Worm (Caenorhabditis elegans) whole organism, young adult: Measurements from ENCODE around the gene cpg-8.

Source experiments
- B0019.2 ChIP-seq: fragments of 200-800 bp; sonication (Bioruptor generic); conservative IDR thresholded peaks from 2 replicates; pipeline ENCODE4 v1.3.6; 2022; ENCODE audit warnings: missing genetic modification reagents, missing genetic modification characterization, missing compliant biosample characterization
- B0261.1 ChIP-seq: sonication (generic microtip); optimal IDR thresholded peaks from 2 replicates; lab custom pipeline; 2016; ENCODE audit warnings: mild to moderate bottlenecking, missing genetic modification characterization, moderate library complexity, missing compliant biosample characterization
- C17E4.6 ChIP-seq: fragments of 200-800 bp; sonication (Bioruptor generic); IDR thresholded peaks from 2 replicates; pipeline ENCODE4 v1.3.6; 2022; ENCODE audit warnings: missing genetic modification reagents, missing genetic modification characterization, missing compliant biosample characterization
- F22D6.2 ChIP-seq: sonication (generic microtip); optimal IDR thresholded peaks from 2 replicates; lab custom pipeline; 2016; ENCODE audit warnings: mild to moderate bottlenecking, missing genetic modification characterization, missing compliant biosample characterization
- F33H1.4 ChIP-seq: fragments of 200-800 bp; sonication (Bioruptor generic); IDR thresholded peaks from 2 replicates; pipeline ENCODE4 v1.3.6; 2022; ENCODE audit warnings: missing genetic modification reagents, missing genetic modification characterization, missing compliant biosample characterization
- K11D2.4 ChIP-seq: fragments of 200-800 bp; sonication (Bioruptor generic); IDR thresholded peaks from 2 replicates; pipeline ENCODE4 v1.3.6; 2022; ENCODE audit warnings: missing genetic modification reagents, missing genetic modification characterization, missing compliant biosample characterization
- K12H6.12 ChIP-seq: fragments of 200-800 bp; sonication (Bioruptor generic); optimal IDR thresholded peaks from 2 replicates; lab custom pipeline; 2018; ENCODE audit warnings: mild to moderate bottlenecking, missing genetic modification characterization, missing compliant biosample characterization
- Y53G8AR.9 ChIP-seq: fragments of 200-800 bp; sonication (Bioruptor generic); conservative IDR thresholded peaks from 2 replicates; pipeline ENCODE4 v1.3.6; 2022; ENCODE audit warnings: missing genetic modification reagents, missing genetic modification characterization, missing compliant biosample characterization
- ZK185.1 ChIP-seq: sonication (generic microtip); optimal IDR thresholded peaks from 2 replicates; lab custom pipeline; 2016; ENCODE audit warnings: mild to moderate bottlenecking, missing genetic modification characterization, missing compliant biosample characterization; ENCODE audit not compliant: poor library complexity, severe bottlenecking
- ama-1 ChIP-seq, 3 experiments: fragments of 150-350 bp in 1 of 3; sonication (generic microtip) in 2 of 3; optimal IDR thresholded peaks; 2 replicates each; lab custom pipeline; 2014 to 2018; ENCODE audit warnings: missing biosample characterization in 2 of 3, missing genetic modification characterization in 2 of 3, missing genetic modification reagents in 2 of 3
- attf-5 ChIP-seq: fragments of 200-800 bp; sonication (Bioruptor generic); optimal IDR thresholded peaks from 2 replicates; lab custom pipeline; 2018; ENCODE audit warnings: mild to moderate bottlenecking, missing genetic modification characterization, missing compliant biosample characterization
- bed-2 ChIP-seq: fragments of 200-800 bp; sonication (Bioruptor generic); IDR thresholded peaks from 2 replicates; pipeline ENCODE4 v1.3.6; 2022; ENCODE audit warnings: missing genetic modification reagents, missing genetic modification characterization, missing compliant biosample characterization
- ccch-3 ChIP-seq: fragments of 200-800 bp; sonication (Bioruptor generic); optimal IDR thresholded peaks from 2 replicates; lab custom pipeline; 2018; ENCODE audit warnings: mild to moderate bottlenecking, missing genetic modification characterization, missing compliant biosample characterization
- cebp-2 ChIP-seq: fragments of 200-800 bp; sonication (Bioruptor generic); IDR thresholded peaks from 2 replicates; pipeline ENCODE4 v1.3.6; 2022; ENCODE audit warnings: missing genetic modification characterization, missing compliant biosample characterization
- dox-1 ChIP-seq: fragments of 200-800 bp; sonication (Bioruptor generic); IDR thresholded peaks from 2 replicates; pipeline ENCODE4 v1.3.6; 2022; ENCODE audit warnings: missing genetic modification reagents, missing genetic modification characterization, missing compliant biosample characterization
- dpff-1 ChIP-seq: sonication (generic microtip); optimal IDR thresholded peaks from 2 replicates; lab custom pipeline; 2017; ENCODE audit warnings: mild to moderate bottlenecking, missing genetic modification characterization, missing compliant biosample characterization
- egl-18 ChIP-seq: fragments of 200-800 bp; sonication (Bioruptor generic); IDR thresholded peaks from 2 replicates; pipeline ENCODE4 v1.3.6; 2022; ENCODE audit warnings: missing genetic modification reagents, missing genetic modification characterization, missing compliant biosample characterization
- egrh-3 ChIP-seq: fragments of 200-800 bp; sonication (Bioruptor generic); IDR thresholded peaks from 2 replicates; pipeline ENCODE4 v1.3.6; 2022; ENCODE audit warnings: missing genetic modification reagents, missing genetic modification characterization, missing compliant biosample characterization
- fkh-3 ChIP-seq: sonication (generic microtip); optimal IDR thresholded peaks from 2 replicates; lab custom pipeline; 2016; ENCODE audit warnings: mild to moderate bottlenecking, missing genetic modification characterization, missing compliant biosample characterization
- hmg-1.2 ChIP-seq: fragments of 200-800 bp; sonication (Bioruptor generic); IDR thresholded peaks from 2 replicates; pipeline ENCODE4 v1.3.6; 2022; ENCODE audit warnings: missing genetic modification reagents, missing genetic modification characterization, missing compliant biosample characterization
- lag-1 ChIP-seq: fragments of 200-800 bp; sonication (Bioruptor generic); IDR thresholded peaks from 2 replicates; pipeline ENCODE4 v1.3.6; 2022; ENCODE audit warnings: missing genetic modification reagents, missing genetic modification characterization, missing compliant biosample characterization
- lin-26 ChIP-seq: fragments of 200-800 bp; sonication (Bioruptor generic); IDR thresholded peaks from 2 replicates; pipeline ENCODE4 v1.3.6; 2022; ENCODE audit warnings: missing genetic modification reagents, missing genetic modification characterization, missing compliant biosample characterization
- lin-40 ChIP-seq: sonication (generic microtip); optimal IDR thresholded peaks from 2 replicates; lab custom pipeline; 2016; ENCODE audit warnings: missing genetic modification characterization, mild to moderate bottlenecking, missing compliant biosample characterization, missing genotype, missing genetic modification reagents
- lsl-1 ChIP-seq: fragments of 200-800 bp; sonication (Bioruptor generic); optimal IDR thresholded peaks from 2 replicates; lab custom pipeline; 2018; ENCODE audit warnings: mild to moderate bottlenecking, missing genetic modification characterization, moderate library complexity, missing compliant biosample characterization
- madf-3 ChIP-seq: fragments of 200-800 bp; sonication (Bioruptor generic); IDR thresholded peaks from 2 replicates; pipeline ENCODE4 v1.3.6; 2022; ENCODE audit warnings: missing genetic modification reagents, missing genetic modification characterization, missing compliant biosample characterization
- mcd-1 ChIP-seq: fragments of 200-800 bp; sonication (Bioruptor generic); IDR thresholded peaks from 2 replicates; pipeline ENCODE4 v1.3.6; 2022; ENCODE audit warnings: missing genetic modification reagents, missing genetic modification characterization, missing compliant biosample characterization
- pha-4 ChIP-seq: fragments of 150-350 bp; sonication (generic microtip); optimal IDR thresholded peaks from 2 replicates; lab custom pipeline; 2014; ENCODE audit warnings: missing biosample characterization, missing genetic modification reagents, missing genetic modification characterization
- unc-130 ChIP-seq: sonication (generic microtip); optimal IDR thresholded peaks from 2 replicates; lab custom pipeline; 2016; ENCODE audit warnings: missing genetic modification reagents, missing genetic modification characterization, missing compliant biosample characterization
- zfh-2 ChIP-seq: fragments of 200-800 bp; sonication (Bioruptor generic); conservative IDR thresholded peaks from 2 replicates; pipeline ENCODE4 v1.3.6; 2022; ENCODE audit warnings: missing genetic modification reagents, missing genetic modification characterization, missing compliant biosample characterization
- ztf-18 ChIP-seq: sonication (generic microtip); optimal IDR thresholded peaks from 2 replicates; lab custom pipeline; 2016; ENCODE audit warnings: missing genotype, mild to moderate bottlenecking, missing genetic modification characterization, missing compliant biosample characterization
- ztf-22 ChIP-seq: fragments of 200-800 bp; sonication (Bioruptor generic); optimal IDR thresholded peaks from 2 replicates; lab custom pipeline; 2018; ENCODE audit warnings: mild to moderate bottlenecking, missing genetic modification characterization, moderate library complexity, missing compliant biosample characterization
- ztf-26 ChIP-seq: sonication (generic microtip); optimal IDR thresholded peaks from 2 replicates; lab custom pipeline; 2017; ENCODE audit warnings: missing genetic modification characterization, missing compliant biosample characterization

The cpg-8 gene

ce11 chrV:4655175-4655574 is 37.1 kb downstream of the cpg-8 start, which contains the start of gene F41F3.9:
Gene F41F3.9, plus strand, starts transcription at chrV:4655475.
- TF ChIP-seq F22D6.2 (tag; lab: Kevin White, UChicago) (no peak), lin-40 (tag; lab: Kevin White, UChicago) (no peak), K12H6.12 (tag; lab: Kevin White, UChicago) (no peak), cebp-2 (GFP tag; lab: Robert Waterston, UW) (no peak), lin-26 (no peak), B0261.1 (tag; lab: Kevin White, UChicago) (no peak), ZK185.1 (tag; lab: Kevin White, UChicago) (no peak), lsl-1 (GFP tag; lab: Kevin White, UChicago) (no peak), Y53G8AR.9 (GFP tag; lab: Robert Waterston, UW) (no peak), madf-3 (GFP tag; lab: Robert Waterston, UW) (no peak)

DNA sequence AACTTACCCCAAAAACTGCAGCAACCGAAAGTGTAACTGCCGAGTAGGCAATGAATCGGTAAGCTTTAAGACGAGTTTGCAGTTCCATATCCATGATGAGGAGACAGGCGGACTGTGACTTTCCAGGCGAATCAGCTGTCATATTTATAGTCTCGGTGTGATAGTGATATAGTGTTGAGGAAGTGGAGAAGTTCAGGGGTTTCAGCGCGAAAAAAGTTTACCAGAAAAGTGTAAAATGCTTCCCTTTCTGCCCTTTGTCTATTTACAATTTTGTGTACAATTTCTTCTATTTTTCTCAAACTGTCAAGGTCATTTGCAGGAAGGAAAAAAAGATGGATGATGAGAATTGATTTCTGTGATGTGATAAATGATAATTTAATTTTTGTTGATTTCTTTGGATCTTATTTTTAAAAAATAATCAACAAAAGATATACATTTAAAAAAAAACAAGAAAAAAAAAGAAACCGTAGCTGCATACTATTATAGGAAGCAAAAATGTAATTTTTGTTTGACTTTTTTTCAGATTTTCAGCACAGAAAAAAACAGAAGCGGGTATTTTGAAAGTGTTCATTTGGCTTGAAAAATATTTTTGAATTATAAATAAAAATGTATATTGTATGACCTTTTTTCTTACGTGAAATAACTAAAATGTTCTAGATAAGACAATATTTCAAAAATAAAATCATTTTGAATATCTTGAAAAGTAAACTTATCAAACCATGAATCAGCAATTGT is 38.2 kb downstream of the cpg-8 start, which contains the start of the genes col-139 and F41F3.1:
col-139 (minus strand) TSS at position 101 of the 735 bp plus-strand sequence.
F41F3.1 (plus strand) TSS at position 685 of the 735 bp plus-strand sequence.
- TF ChIP-seq bed-2 (GFP tag; lab: Robert Waterston, UW): no peak
- no peak for TF ChIP-seq unc-130 (GFP tag; lab: Kevin White, UChicago)
- no peak for TF ChIP-seq F22D6.2 (tag; lab: Kevin White, UChicago)
- no peak for TF ChIP-seq ama-1 (optimal IDR thresholded peaks at IDR 0.05; lab: Kevin White, UChicago)
- TF ChIP-seq ama-1 (GFP tag; optimal IDR thresholded peaks at IDR 0.05; lab: Kevin White, UChicago): no peak
- TF ChIP-seq lag-1: no peak
- TF ChIP-seq ztf-26 (tag; lab: Kevin White, UChicago): no peak
- TF ChIP-seq egl-18 (GFP tag; lab: Robert Waterston, UW): no peak
- TF ChIP-seq B0261.1 (tag; lab: Kevin White, UChicago): no peak
- TF ChIP-seq ztf-18 (tag; lab: Kevin White, UChicago): no peak

DNA sequence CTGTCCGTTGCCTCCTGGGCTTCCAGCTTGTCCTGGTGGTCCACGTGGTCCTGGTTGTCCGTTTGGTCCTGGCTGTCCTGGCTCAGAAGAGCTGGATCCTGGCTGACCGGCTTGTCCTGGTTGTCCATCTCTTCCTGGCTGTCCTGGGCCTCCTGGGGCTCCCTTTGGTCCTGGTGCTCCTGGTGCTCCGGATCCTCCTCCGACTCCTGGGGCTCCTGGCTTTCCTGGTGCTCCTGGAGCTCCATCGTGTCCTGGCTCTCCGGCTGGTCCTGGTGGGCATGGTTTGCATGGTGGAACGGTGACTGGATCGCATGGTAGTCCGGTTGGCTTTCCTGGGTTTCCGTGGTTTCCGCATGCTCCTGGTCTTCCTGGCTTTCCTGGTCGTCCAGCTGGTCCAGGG is 39.1 kb downstream of the cpg-8 start:
- TF ChIP-seq lin-40 (tag; lab: Kevin White, UChicago) (peak; percentile 12), ZK185.1 (tag; lab: Kevin White, UChicago) (no peak), dox-1 (GFP tag; lab: Robert Waterston, UW) (0 out of 2 replicates have a peak, but pooled peaks have one; percentile 41), lsl-1 (GFP tag; lab: Kevin White, UChicago) (no peak), ccch-3 (GFP tag; lab: Kevin White, UChicago) (no peak), K11D2.4 (GFP tag; lab: Robert Waterston, UW) (no peak), hmg-1.2 (GFP tag; lab: Robert Waterston, UW) (no peak), pha-4 (tag; lab: Kevin White, UChicago) (no peak), zfh-2 (GFP tag; lab: Robert Waterston, UW) (peak; percentile 94), attf-5 (GFP tag; lab: Kevin White, UChicago) (no peak), egrh-3 (GFP tag; lab: Robert Waterston, UW) (peak; percentile 94), B0019.2 (no peak), dpff-1 (tag; lab: Kevin White, UChicago) (no peak), ztf-26 (tag; lab: Kevin White, UChicago) (peak; percentile 31), C17E4.6 (no peak), F33H1.4 (no peak), mcd-1 (GFP tag; lab: Robert Waterston, UW) (no peak), fkh-3 (tag; lab: Kevin White, UChicago) (no peak), ztf-22 (no peak)
